Worm (Caenorhabditis elegans): ENCODE results near the gene K09A9.6.

The K09A9.6 gene

ce11 chrX:15575460-15575859, 1.6 kb upstream of the K09A9.6 start:
- TF ChIP-seq fkh-2 (tag; optimal IDR thresholded peaks at IDR 0.05), result no peak
- TF ChIP-seq nfya-1 (tag; optimal IDR thresholded peaks at IDR 0.05; ENCODE audit: insufficient read depth), result peak; percentile 23
- TF ChIP-seq egl-5 (tag; optimal IDR thresholded peaks at IDR 0.05), result peak; percentile 9
- no peak for TF ChIP-seq nhr-67 (tag; optimal IDR thresholded peaks at IDR 0.05)
- no peak for TF ChIP-seq R02D3.7 (tag; optimal IDR thresholded peaks at IDR 0.05)
- TF ChIP-seq eor-1 (tag; optimal IDR thresholded peaks at IDR 0.05), result no peak
- TF ChIP-seq ama-1 (optimal IDR thresholded peaks at IDR 0.05), result no peak
- TF ChIP-seq lin-15B (tag; optimal IDR thresholded peaks at IDR 0.05), result no peak
- no peak for TF ChIP-seq elt-1 (tag; optimal IDR thresholded peaks at IDR 0.05)
- TF ChIP-seq nhr-43 (tag; optimal IDR thresholded peaks at IDR 0.05; ENCODE audit: poor library complexity, severe bottlenecking), result no peak

DNA sequence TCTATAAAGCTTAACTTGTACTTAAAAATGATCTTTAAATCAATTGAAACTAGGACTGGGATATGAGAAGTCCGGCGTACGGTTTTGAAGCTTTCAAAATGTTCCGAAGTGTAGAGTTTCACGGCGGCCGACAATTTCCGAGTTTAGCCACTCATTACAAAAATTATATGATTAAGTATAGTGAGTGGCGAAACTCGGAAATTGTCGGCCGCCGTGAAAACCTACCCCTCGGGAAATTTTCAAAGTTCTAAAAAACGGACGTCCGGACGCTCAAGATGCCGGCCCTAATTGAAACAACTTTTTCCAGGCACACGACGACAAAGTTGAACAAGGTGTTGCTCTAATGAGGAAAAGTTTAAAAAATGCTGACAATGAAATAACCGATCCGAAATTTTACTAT, 8.1 kb downstream of the K09A9.6 start:
- TF ChIP-seq jun-1 (tag; optimal IDR thresholded peaks at IDR 0.05) (no peak), aly-2 (tag; optimal IDR thresholded peaks at IDR 0.05) (no peak), egl-27 (tag; optimal IDR thresholded peaks at IDR 0.05) (no peak), ztf-4 (tag; optimal IDR thresholded peaks at IDR 0.05) (no peak), nfya-1 (tag; optimal IDR thresholded peaks at IDR 0.05; ENCODE audit: insufficient read depth) (no peak), nhr-23 (tag; optimal IDR thresholded peaks at IDR 0.05) (no peak), elt-2 (tag; optimal IDR thresholded peaks at IDR 0.05) (no peak), lsy-12 (tag; optimal IDR thresholded peaks at IDR 0.05) (no peak), fos-1 (tag; optimal IDR thresholded peaks at IDR 0.05) (no peak), nhr-67 (tag; optimal IDR thresholded peaks at IDR 0.05) (no peak), nhr-11 (tag; optimal IDR thresholded peaks at IDR 0.05) (no peak), elt-3 (tag; optimal IDR thresholded peaks at IDR 0.05) (no peak), unc-39 (tag; optimal IDR thresholded peaks at IDR 0.05) (no peak), pha-4 (tag; optimal IDR thresholded peaks at IDR 0.05) (no peak), ceh-9 (tag; optimal IDR thresholded peaks at IDR 0.05) (no peak), nhr-25 (tag; optimal IDR thresholded peaks at IDR 0.05) (no peak), nhr-237 (tag; optimal IDR thresholded peaks at IDR 0.05) (no peak), ZK546.5 (tag; optimal IDR thresholded peaks at IDR 0.05) (no peak), hmg-11 (tag; optimal IDR thresholded peaks at IDR 0.05) (no peak), R02D3.7 (tag; optimal IDR thresholded peaks at IDR 0.05) (no peak)

DNA sequence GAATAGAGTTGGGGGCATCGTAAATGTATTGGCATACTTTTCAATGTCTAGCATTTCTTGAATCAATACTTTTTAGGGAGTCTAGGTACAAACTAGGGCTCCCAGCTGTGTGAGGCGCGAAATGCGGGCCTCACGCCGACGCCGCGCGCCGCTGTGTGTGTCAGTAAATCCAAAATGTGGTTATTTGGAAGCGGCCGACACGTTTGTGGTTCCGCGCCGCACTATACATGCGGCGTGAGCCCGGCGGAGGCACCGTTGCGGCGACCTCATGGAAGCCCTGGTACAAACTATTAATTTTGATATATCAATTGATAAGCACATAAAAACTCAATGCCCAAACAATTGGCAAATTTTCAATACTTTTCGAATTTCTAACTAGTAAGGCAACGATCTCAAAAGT, 9.2 kb downstream of the K09A9.6 start:
- peak; percentile 4 for TF ChIP-seq snpc-4 (tag; optimal IDR thresholded peaks at IDR 0.05)
- no peak for TF ChIP-seq eor-1 (tag; optimal IDR thresholded peaks at IDR 0.05)

DNA sequence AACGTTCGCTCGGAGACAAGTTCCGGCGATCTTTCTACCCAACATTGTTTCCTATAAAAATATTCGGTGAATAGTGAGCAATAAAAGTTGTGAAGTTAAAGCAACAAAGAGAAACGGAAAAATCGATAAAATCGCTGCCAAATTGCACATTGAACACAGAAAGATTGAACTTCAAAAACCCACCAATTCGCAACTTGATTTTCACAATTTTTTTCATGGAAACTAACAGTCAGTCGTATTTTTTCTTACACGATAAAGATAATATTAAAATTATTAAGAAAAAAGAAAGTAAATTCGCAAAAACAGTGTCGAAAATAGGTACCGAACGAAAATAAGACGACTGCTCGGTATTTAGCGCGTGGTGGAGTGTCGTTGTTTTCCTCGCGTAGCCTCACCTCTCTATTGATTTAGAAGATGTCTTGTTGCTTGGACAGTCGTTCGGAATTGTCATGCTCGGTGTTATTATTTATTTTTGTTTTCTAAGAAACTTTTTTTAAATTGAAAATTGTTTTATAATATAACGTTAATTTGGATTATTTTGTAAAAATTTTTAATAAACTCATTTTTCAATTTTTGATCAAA, 13.4 kb downstream of the K09A9.6 start, which contains the start of gene gas-1:
TSS of gene gas-1 (minus strand) at position 51 of the 582 bp plus-strand sequence.
- TF ChIP-seq snpc-4 (tag; optimal IDR thresholded peaks at IDR 0.05), result no peak
- TF ChIP-seq pha-4 (tag; optimal IDR thresholded peaks at IDR 0.05), result peak; percentile 74
- peak; percentile 42 for TF ChIP-seq nfya-1 (tag; optimal IDR thresholded peaks at IDR 0.05; ENCODE audit: insufficient read depth)
- peak; percentile 9 for TF ChIP-seq nhr-25 (tag; optimal IDR thresholded peaks at IDR 0.05)
- peak; percentile 28 for TF ChIP-seq hmg-11 (tag; optimal IDR thresholded peaks at IDR 0.05)

DNA sequence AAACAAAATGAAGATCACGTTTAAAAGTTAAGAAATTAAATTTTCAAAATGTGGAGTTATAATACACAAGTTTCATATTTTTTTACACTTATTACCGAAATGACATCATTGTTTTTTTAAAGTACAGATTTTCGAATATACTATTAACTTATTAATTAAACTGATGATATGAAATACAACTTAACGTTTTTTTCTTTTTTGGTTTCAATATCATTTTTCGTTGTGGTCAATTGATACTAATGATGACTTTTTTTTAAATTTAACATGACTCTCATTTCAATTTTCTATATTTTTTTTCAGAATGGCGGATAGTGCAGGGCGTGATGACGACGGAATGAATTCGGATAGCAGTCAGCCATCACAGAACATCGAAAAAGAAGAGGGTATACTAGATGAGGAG, 14.0 kb downstream of the K09A9.6 start, which contains the start of gene usp-33:
TSS of gene usp-33 (plus strand) at position 301 of the 400 bp plus-strand sequence.
- TF ChIP-seq elt-2 (tag; optimal IDR thresholded peaks at IDR 0.05), result no peak
- TF ChIP-seq fos-1 (tag; optimal IDR thresholded peaks at IDR 0.05), result no peak
- TF ChIP-seq fkh-2 (tag; optimal IDR thresholded peaks at IDR 0.05), result no peak
- no peak for TF ChIP-seq jun-1 (tag; optimal IDR thresholded peaks at IDR 0.05)
- TF ChIP-seq nhr-12 (tag; optimal IDR thresholded peaks at IDR 0.05), result no peak
- no peak for TF ChIP-seq skn-1 (tag; optimal IDR thresholded peaks at IDR 0.05)
- TF ChIP-seq nfya-1 (tag; optimal IDR thresholded peaks at IDR 0.05; ENCODE audit: insufficient read depth), result no peak
- no peak for TF ChIP-seq mdl-1 (tag; optimal IDR thresholded peaks at IDR 0.05)
- TF ChIP-seq R02D3.7 (tag; optimal IDR thresholded peaks at IDR 0.05), result no peak
- TF ChIP-seq snpc-4 (tag; optimal IDR thresholded peaks at IDR 0.05), result no peak
- TF ChIP-seq hmg-11 (tag; optimal IDR thresholded peaks at IDR 0.05), result no peak
- no peak for TF ChIP-seq ztf-4 (tag; optimal IDR thresholded peaks at IDR 0.05)
- TF ChIP-seq zag-1 (tag; optimal IDR thresholded peaks at IDR 0.05), result no peak
- no peak for TF ChIP-seq nhr-25 (tag; optimal IDR thresholded peaks at IDR 0.05)

Data from whole organism, L3 larva.